Fruit fly (Drosophila melanogaster) ovary, adult (tissue): ENCODE measurements around the gene Gp93.
A peak's percentile ranks its signal among the peaks of the same experiment; 100 is the strongest.

Experiments used
- CG17801 ChIP-seq: fragments of 200-800 bp; optimal IDR thresholded peaks from 2 replicates; lab custom pipeline; 2019; ENCODE audit warnings: missing biosample characterization, mild to moderate bottlenecking, missing genetic modification characterization, moderate library complexity; ENCODE audit not compliant: partially characterized antibody

Gp93 gene

DNA sequence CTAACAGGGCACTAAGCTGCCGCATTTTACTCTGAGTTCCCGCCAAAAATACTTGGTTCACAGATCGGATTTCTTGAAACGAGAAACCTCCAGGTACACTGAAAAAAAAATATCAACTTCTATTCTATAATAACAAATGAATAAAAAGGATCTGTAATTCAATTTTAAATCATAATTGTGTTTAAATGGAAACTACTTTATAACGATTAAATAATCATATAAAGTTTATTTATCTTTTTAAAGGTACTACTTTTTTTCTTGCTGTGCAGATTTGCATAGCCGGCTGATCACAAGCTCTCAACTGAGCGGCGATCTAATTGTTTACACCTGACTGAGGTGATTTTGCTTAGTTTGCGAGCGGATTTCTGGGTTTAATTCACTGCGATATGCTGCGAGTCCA lies 38.8 kb downstream of the Gp93 start:
- peak; percentile 61 for TF ChIP-seq CG17801 (GFP tag; lab: Kevin White, UChicago)

DNA sequence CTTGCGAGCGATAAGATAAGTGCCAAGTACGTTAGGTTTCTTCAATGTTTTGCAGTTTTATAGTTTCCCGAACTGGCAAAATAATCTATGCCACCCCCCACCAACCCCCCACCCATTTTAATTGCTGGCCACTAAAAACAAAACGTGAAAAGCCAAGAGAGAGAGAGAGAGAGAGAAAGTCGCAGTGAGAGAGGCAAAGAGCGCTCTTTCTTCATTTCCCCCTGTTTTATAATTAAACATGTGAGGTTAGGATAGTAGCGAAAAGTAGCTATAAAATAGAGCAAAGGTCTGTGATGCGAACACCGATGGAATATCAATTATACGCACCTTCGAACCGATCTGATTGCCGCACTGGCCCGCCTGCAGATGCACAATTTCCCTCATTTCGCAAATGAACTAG lies 39.3 kb downstream of the Gp93 start:
- no peak for TF ChIP-seq CG17801 (GFP tag; lab: Kevin White, UChicago)

DNA sequence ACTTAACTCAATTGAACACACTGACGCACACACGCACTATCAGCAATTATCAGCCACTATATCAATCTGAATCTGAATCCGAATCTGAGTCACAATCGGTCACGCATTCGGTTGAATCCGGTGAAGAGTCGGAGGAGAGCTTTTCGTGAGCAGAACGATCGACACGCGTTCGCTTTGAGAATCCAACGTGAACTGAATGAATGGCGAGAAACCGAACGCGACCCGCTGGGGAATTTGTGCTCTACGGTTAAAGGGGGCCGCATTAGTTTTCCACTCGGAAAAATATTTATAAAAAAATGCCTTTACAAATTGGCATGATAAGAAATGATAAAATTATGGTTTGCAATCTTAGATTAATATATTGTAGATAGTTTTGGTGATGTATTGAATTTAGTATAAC lies 39.7 kb downstream of the Gp93 start, which contains the start of gene betaTub97EF:
Gene betaTub97EF (minus strand): TSS at position 196 of the 400 bp plus-strand sequence.
- TF ChIP-seq CG17801 (GFP tag; lab: Kevin White, UChicago) = no peak

DNA sequence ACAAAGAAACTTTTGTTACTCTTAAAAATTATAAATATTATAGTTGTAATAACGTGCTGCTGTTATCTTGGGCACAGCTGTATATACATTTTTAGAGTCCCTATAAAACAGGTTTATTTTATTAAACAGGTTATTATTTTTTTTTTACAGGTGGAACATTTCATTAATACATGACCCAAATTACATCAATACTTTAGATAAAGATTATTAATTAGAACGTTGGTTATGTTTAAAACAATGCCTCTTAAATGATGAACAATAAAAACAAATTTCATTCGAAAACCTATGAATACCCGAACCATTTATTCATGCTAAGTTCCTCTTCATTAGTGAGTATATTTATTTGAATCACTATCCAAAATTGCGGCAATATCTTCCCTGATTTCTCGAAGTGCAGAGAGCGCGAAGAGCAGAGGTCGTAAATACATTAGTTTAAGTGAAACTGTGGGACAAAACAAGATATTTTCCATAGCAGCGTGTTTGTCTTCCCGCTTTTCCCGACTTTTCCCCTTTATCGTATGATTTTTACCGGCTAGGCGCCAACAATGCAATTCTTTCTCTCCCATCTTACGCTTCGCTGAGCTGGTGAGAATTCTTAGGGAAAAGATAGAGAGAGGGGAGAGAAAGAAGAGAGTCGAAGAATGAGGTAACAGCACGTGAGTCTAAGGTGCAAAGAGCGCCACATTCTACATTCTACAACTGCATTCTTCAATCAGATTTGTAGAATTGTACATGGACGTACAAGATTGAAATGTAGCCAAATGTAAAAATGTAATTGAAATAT lies 40.3 kb downstream of the Gp93 start:
- TF ChIP-seq CG17801 (GFP tag; lab: Kevin White, UChicago) = peak; percentile 15

DNA sequence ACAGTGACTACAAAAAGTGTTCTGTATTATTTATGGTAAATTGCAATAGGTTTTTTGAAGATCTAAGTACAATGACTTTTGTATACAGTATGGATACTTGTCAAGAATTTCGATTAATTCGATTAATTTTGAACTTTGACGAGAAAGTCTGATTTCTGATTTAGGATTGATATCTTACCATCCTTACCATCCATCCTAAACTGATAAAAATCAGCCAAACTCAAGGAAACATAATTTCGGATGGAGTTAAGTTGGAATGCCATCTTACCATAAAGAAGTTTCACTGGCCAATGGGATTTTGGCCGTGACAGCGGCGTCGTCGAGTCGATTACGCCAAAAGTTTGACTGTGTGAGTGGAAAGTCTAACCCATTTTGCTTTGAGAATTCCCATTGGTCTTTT lies 42.1 kb downstream of the Gp93 start, which contains the start of gene CG4815:
Gene CG4815 (minus strand): TSS at position 101 of the 400 bp plus-strand sequence.
- no peak for TF ChIP-seq CG17801 (GFP tag; lab: Kevin White, UChicago)
